Worm (Caenorhabditis elegans) whole organism, L1 larva: ENCODE data around the gene sid-2.

ENCODE experiments used
- C34B4.2 ChIP-seq: sonication (generic microtip); optimal IDR thresholded peaks from 2 replicates; lab custom pipeline; 2017; ENCODE audit warnings: mild to moderate bottlenecking, missing genetic modification characterization, missing compliant biosample characterization
- alr-1 ChIP-seq: fragments of 200-800 bp; sonication (Bioruptor generic); optimal IDR thresholded peaks from 2 replicates; lab custom pipeline; 2018; ENCODE audit warnings: borderline replicate concordance, mild to moderate bottlenecking, missing genetic modification characterization, missing compliant biosample characterization
- aly-2 ChIP-seq: fragments of 150-350 bp; optimal IDR thresholded peaks from 2 replicates; lab custom pipeline; 2014; ENCODE audit warnings: missing biosample characterization, missing genetic modification characterization
- ama-1 ChIP-seq: fragments of 150-350 bp; optimal IDR thresholded peaks from 2 replicates; lab custom pipeline; 2014
- blmp-1 ChIP-seq: fragments of 150-350 bp; optimal IDR thresholded peaks from 2 replicates; lab custom pipeline; 2014; ENCODE audit warnings: missing biosample characterization, missing genetic modification characterization
- ceh-63 ChIP-seq: fragments of 200-800 bp; sonication (Bioruptor generic); optimal IDR thresholded peaks from 2 replicates; lab custom pipeline; 2018; ENCODE audit warnings: mild to moderate bottlenecking, missing genetic modification characterization, missing compliant biosample characterization
- ceh-8 ChIP-seq: fragments of 200-800 bp; sonication (Bioruptor generic); optimal IDR thresholded peaks from 2 replicates; lab custom pipeline; 2018; ENCODE audit warnings: mild to moderate bottlenecking, missing genetic modification characterization, moderate library complexity, missing compliant biosample characterization
- ceh-82 ChIP-seq, 3 experiments: fragments of 150-350 bp in 1 of 3; sonication (generic microtip) in 2 of 3; optimal IDR thresholded peaks; 2 replicates each; lab custom pipeline; 2014 to 2017; ENCODE audit warnings: missing biosample characterization in 3 of 3, missing genetic modification characterization in 3 of 3
- ceh-88 ChIP-seq: fragments of 200-800 bp; sonication (Bioruptor generic); IDR thresholded peaks from 2 replicates; pipeline ENCODE4 v1.3.6; 2022; ENCODE audit warnings: missing genetic modification characterization, missing compliant biosample characterization
- ceh-90 ChIP-seq: sonication (generic microtip); optimal IDR thresholded peaks from 2 replicates; lab custom pipeline; 2016; ENCODE audit warnings: missing genetic modification characterization, missing compliant biosample characterization
- ces-1 ChIP-seq: fragments of 150-350 bp; optimal IDR thresholded peaks from 2 replicates; lab custom pipeline; 2014; ENCODE audit warnings: missing biosample characterization, missing genetic modification reagents, missing genetic modification characterization
- dpl-1 ChIP-seq, 3 experiments: fragments of 150-350 bp in 2 of 3; sonication (generic microtip) in 1 of 3; optimal IDR thresholded peaks; 2 replicates each; lab custom pipeline; 2014 to 2017; ENCODE audit warnings: missing biosample characterization in 3 of 3, missing genetic modification characterization in 3 of 3, missing genetic modification reagents in 3 of 3
- efl-1 ChIP-seq, 4 experiments: fragments of 150-350 bp; optimal IDR thresholded peaks in 3 of 4; peaks in 1 of 4; 1 replicate in 1 of 4; 2 replicates in 3 of 4; lab custom pipeline; 2014; ENCODE audit warnings: missing biosample characterization in 2 of 4, missing genetic modification characterization in 2 of 4, missing genetic modification reagents in 2 of 4
- elt-3 ChIP-seq, 6 experiments: fragments of 150-350 bp in 1 of 6; sonication (generic microtip); optimal IDR thresholded peaks; 2 replicates each; lab custom pipeline; 2017 to 2018; ENCODE audit warnings: missing biosample characterization in 6 of 6, missing genetic modification characterization in 6 of 6, inconsistent platforms in 1 of 6
- ets-5 ChIP-seq: fragments of 200-800 bp; sonication (Bioruptor generic); IDR thresholded peaks from 2 replicates; pipeline ENCODE4 v1.3.6; 2022; ENCODE audit warnings: missing genetic modification characterization, missing compliant biosample characterization
- fkh-10 ChIP-seq: sonication (generic microtip); optimal IDR thresholded peaks from 2 replicates; lab custom pipeline; 2017; ENCODE audit warnings: missing biosample characterization, missing genetic modification reagents, missing genetic modification characterization
- grh-1 ChIP-seq: fragments of 200-800 bp; sonication (Bioruptor generic); IDR thresholded peaks from 2 replicates; pipeline ENCODE4 v1.3.6; 2022; ENCODE audit warnings: missing genetic modification reagents, missing genetic modification characterization, missing compliant biosample characterization
- isw-1 ChIP-seq: fragments of 200-800 bp; sonication (Bioruptor generic); IDR thresholded peaks from 2 replicates; pipeline ENCODE4 v1.3.6; 2022; ENCODE audit warnings: missing genetic modification characterization, missing compliant biosample characterization
- lin-13 ChIP-seq: fragments of 150-350 bp; optimal IDR thresholded peaks from 2 replicates; lab custom pipeline; 2014; ENCODE audit warnings: missing biosample characterization, missing genetic modification reagents, missing genetic modification characterization
- lin-14 ChIP-seq: fragments of 200-800 bp; sonication (Bioruptor generic); optimal IDR thresholded peaks from 2 replicates; lab custom pipeline; 2018; ENCODE audit warnings: mild to moderate bottlenecking, missing genetic modification characterization, moderate library complexity, missing compliant biosample characterization
- lsy-2 ChIP-seq, 2 experiments: fragments of 150-350 bp; optimal IDR thresholded peaks; 2 replicates each; lab custom pipeline; 2014; ENCODE audit warnings: missing biosample characterization in 2 of 2, missing genetic modification characterization in 2 of 2
- mab-9 ChIP-seq: fragments of 200-800 bp; sonication (Bioruptor generic); IDR thresholded peaks from 2 replicates; pipeline ENCODE4 v1.3.6; 2022; ENCODE audit warnings: missing genetic modification reagents, missing genetic modification characterization, missing compliant biosample characterization
- mep-1 ChIP-seq: fragments of 150-350 bp; optimal IDR thresholded peaks from 2 replicates; lab custom pipeline; 2014; ENCODE audit warnings: missing biosample characterization, missing genetic modification characterization
- nhr-12 ChIP-seq: sonication (generic microtip); optimal IDR thresholded peaks from 2 replicates; lab custom pipeline; 2017; ENCODE audit warnings: missing biosample characterization, missing genetic modification characterization
- nhr-237 ChIP-seq: fragments of 150-350 bp; optimal IDR thresholded peaks from 2 replicates; lab custom pipeline; 2014; ENCODE audit warnings: missing biosample characterization, missing genetic modification characterization
- nhr-71 ChIP-seq: sonication (generic microtip); optimal IDR thresholded peaks from 2 replicates; lab custom pipeline; 2016; ENCODE audit warnings: mild to moderate bottlenecking, missing genetic modification characterization, moderate library complexity, missing compliant biosample characterization
- nhr-76 ChIP-seq: sonication (generic microtip); optimal IDR thresholded peaks from 2 replicates; lab custom pipeline; 2017; ENCODE audit warnings: missing biosample characterization, missing genetic modification characterization
- nhr-77 ChIP-seq: fragments of 150-350 bp; optimal IDR thresholded peaks from 2 replicates; lab custom pipeline; 2014; ENCODE audit warnings: missing biosample characterization, missing genetic modification characterization
- nhr-85 ChIP-seq: sonication (generic microtip); peaks from one replicate; lab custom pipeline; 2016; ENCODE audit warnings: missing genetic modification characterization, inconsistent platforms, missing compliant biosample characterization
- pag-3 ChIP-seq: sonication (generic microtip); optimal IDR thresholded peaks from 2 replicates; lab custom pipeline; 2017; ENCODE audit warnings: missing genetic modification characterization, mild to moderate bottlenecking, missing compliant biosample characterization, antibody characterized with exemption, borderline replicate concordance; ENCODE audit not compliant: insufficient read depth
- skn-1 ChIP-seq: fragments of 150-350 bp; optimal IDR thresholded peaks from 2 replicates; lab custom pipeline; 2014; ENCODE audit warnings: missing biosample characterization, missing genetic modification characterization
- snpc-4 ChIP-seq: fragments of 150-350 bp; optimal IDR thresholded peaks from 2 replicates; lab custom pipeline; 2014; ENCODE audit warnings: missing biosample characterization, missing genetic modification characterization
- snu-23 ChIP-seq: sonication (generic microtip); optimal IDR thresholded peaks from 2 replicates; lab custom pipeline; 2016; ENCODE audit warnings: missing genetic modification characterization, missing compliant biosample characterization
- sox-4 ChIP-seq: sonication (generic microtip); optimal IDR thresholded peaks from 2 replicates; lab custom pipeline; 2016; ENCODE audit warnings: missing genetic modification characterization, missing compliant biosample characterization
- sptf-1 ChIP-seq: fragments of 150-350 bp; optimal IDR thresholded peaks from 2 replicates; lab custom pipeline; 2014; ENCODE audit warnings: missing biosample characterization, missing genetic modification characterization
- sup-37 ChIP-seq: fragments of 200-800 bp; sonication (Bioruptor generic); optimal IDR thresholded peaks from 2 replicates; lab custom pipeline; 2018; ENCODE audit warnings: mild to moderate bottlenecking, missing genetic modification characterization, missing compliant biosample characterization
- swsn-7 ChIP-seq: sonication (generic microtip); optimal IDR thresholded peaks from 2 replicates; lab custom pipeline; 2016; ENCODE audit warnings: missing genetic modification characterization, missing compliant biosample characterization
- unc-62 ChIP-seq: fragments of 150-350 bp; optimal IDR thresholded peaks from 2 replicates; lab custom pipeline; 2014; ENCODE audit warnings: missing biosample characterization, missing genetic modification reagents, missing genetic modification characterization
- unc-86 ChIP-seq: sonication (generic microtip); optimal IDR thresholded peaks from 2 replicates; lab custom pipeline; 2016; ENCODE audit warnings: missing genetic modification characterization, missing compliant biosample characterization
- unc-98 ChIP-seq: fragments of 200-800 bp; sonication (Bioruptor generic); IDR thresholded peaks from 2 replicates; pipeline ENCODE4 v1.3.6; 2022; ENCODE audit warnings: missing genetic modification characterization, missing compliant biosample characterization
- zag-1 ChIP-seq: fragments of 150-350 bp; optimal IDR thresholded peaks from 2 replicates; lab custom pipeline; 2014; ENCODE audit warnings: missing biosample characterization, missing genetic modification characterization

Gene sid-2

ce11 chrIII:13697822-13698221, 18.6 kb downstream of the sid-2 start (continued):
- TF ChIP-seq sptf-1 (no peak), unc-86 (tag; lab: Kevin White, UChicago) (no peak), grh-1 (GFP tag; lab: Robert Waterston, UW) (no peak), ceh-63 (no peak), ceh-90 (tag; lab: Kevin White, UChicago) (no peak), snpc-4 (tag; lab: Kevin White, UChicago) (no peak), unc-62 (GFP tag; lab: Kevin White, UChicago) (no peak), lsy-2 (tag; optimal IDR thresholded peaks at IDR 0.05; lab: Kevin White, UChicago) (peak in 1 of 2 experiments; percentile 23), fkh-10 (GFP tag; lab: Kevin White, UChicago) (no peak), snu-23 (peak; percentile 29), ceh-88 (no peak), sox-4 (tag; lab: Kevin White, UChicago) (no peak), C34B4.2 (tag; lab: Kevin White, UChicago) (no peak), ama-1 (lab: Kevin White, UChicago) (no peak), nhr-12 (no peak), skn-1 (no peak), unc-98 (GFP tag; lab: Robert Waterston, UW) (no peak), lin-14 (GFP tag; lab: Kevin White, UChicago) (peak; percentile 82), elt-3 (tag; optimal IDR thresholded peaks at IDR 0.05; lab: Kevin White, UChicago) (no peak), mab-9 (GFP tag; lab: Robert Waterston, UW) (no peak), ets-5 (GFP tag; lab: Robert Waterston, UW) (no peak), alr-1 (tag; lab: Kevin White, UChicago) (no peak), ces-1 (GFP tag; lab: Kevin White, UChicago) (no peak), pag-3 (tag; lab: Kevin White, UChicago) (no peak), isw-1 (GFP tag; lab: Robert Waterston, UW) (no peak), aly-2 (tag; lab: Kevin White, UChicago) (no peak), zag-1 (tag; lab: Kevin White, UChicago) (no peak), mep-1 (tag; lab: Kevin White, UChicago) (no peak), nhr-71 (tag; lab: Kevin White, UChicago) (peak; percentile 36), swsn-7 (tag; lab: Kevin White, UChicago) (peak; percentile 34), nhr-237 (tag; lab: Kevin White, UChicago) (no peak)
- TF ChIP-seq, all 84 proteins: peak for 11

- TF ChIP-seq swsn-7 (tag; lab: Kevin White, UChicago) (no peak), unc-86 (tag; lab: Kevin White, UChicago) (no peak), sup-37 (GFP tag; lab: Kevin White, UChicago) (no peak), ceh-8 (no peak), nhr-12 (no peak), ceh-63 (no peak), fkh-10 (GFP tag; lab: Kevin White, UChicago) (no peak), zag-1 (tag; lab: Kevin White, UChicago) (no peak), aly-2 (tag; lab: Kevin White, UChicago) (no peak), nhr-77 (tag; lab: Kevin White, UChicago) (no peak), dpl-1 (GFP tag; optimal IDR thresholded peaks at IDR 0.05; lab: Kevin White, UChicago) (no peak), ama-1 (lab: Kevin White, UChicago) (no peak), nhr-237 (tag; lab: Kevin White, UChicago) (no peak), snu-23 (no peak), nhr-76 (no peak), blmp-1 (tag; lab: Kevin White, UChicago) (no peak), sox-4 (tag; lab: Kevin White, UChicago) (no peak), lin-13 (GFP tag; lab: Kevin White, UChicago) (no peak)
These were observed 22.4 kb downstream of the sid-2 start, which contains the start of gene lit-1 for ce11 chrIII:13701691-13702090. lit-1 (plus strand) TSS chrIII:13701991.

ce11 chrIII:13708415-13708814, 29.2 kb downstream of the sid-2 start:
- TF ChIP-seq nhr-85 (tag; lab: Kevin White, UChicago) (no peak), efl-1 (optimal IDR thresholded peaks at IDR 0.05; lab: Kevin White, UChicago) (no peak), efl-1 (GFP tag; optimal IDR thresholded peaks at IDR 0.05 in 1 of 2; lab: Kevin White, UChicago) (peak in 1 of 2 experiments; percentile 11), lin-13 (GFP tag; lab: Kevin White, UChicago) (no peak), ceh-63 (no peak), sox-4 (tag; lab: Kevin White, UChicago) (no peak), ceh-82 (tag; optimal IDR thresholded peaks at IDR 0.05; lab: Kevin White, UChicago) (no peak)
